ENCODE assay signal across 2 fruit fly cellular contexts in the genomic region with DNA sequence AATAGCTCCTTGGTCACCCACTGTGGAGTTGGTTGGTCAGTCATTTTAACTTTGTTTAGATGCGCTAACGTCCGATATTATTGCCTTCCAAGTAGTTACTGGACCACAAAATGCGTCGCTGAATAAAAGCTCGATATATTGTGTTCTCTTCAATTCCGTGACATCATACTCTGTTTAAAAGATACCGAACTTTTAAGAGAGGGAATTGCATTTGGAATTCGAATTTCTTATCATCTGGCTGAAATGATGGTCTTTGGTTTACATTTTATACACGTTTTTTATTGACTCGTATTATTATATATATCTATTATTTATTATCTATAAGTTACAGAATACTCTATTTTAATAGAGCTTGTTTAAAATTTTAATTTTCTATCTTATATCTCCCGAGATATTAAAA.
TF ChIP-seq lines count a peak whose summit lies in the region.

Gene CHKov2 (minus strand): TSS at position 101 of the 400 bp plus-strand sequence.

- no peak for TF ChIP-seq CTCF in whole organism, embryonic (GFP tag; optimal IDR thresholded peaks at IDR 0.05; lab: Kevin White, UChicago)

TF ChIP-seq in whole organism, adult, 20 proteins besides CTCF, POLR2A, EP300 and RAD21:
- TF ChIP-seq tj (GFP tag; optimal IDR thresholded peaks at IDR 0.05; lab: Kevin White, UChicago): no peak
- TF ChIP-seq cic (GFP tag; optimal IDR thresholded peaks at IDR 0.05; lab: Kevin White, UChicago): peak; percentile 5

TF ChIP-seq in whole organism, embryonic, 481 proteins besides CTCF, POLR2A, EP300 and RAD21:
- TF ChIP-seq Trl (optimal IDR thresholded peaks at IDR 0.05; lab: Kevin White, UChicago) (peak in 1 of 2 experiments; percentile 11), Trl (GFP tag; optimal IDR thresholded peaks at IDR 0.05; lab: Kevin White, UChicago) (no peak), CG3163 (GFP tag; optimal IDR thresholded peaks at IDR 0.05; lab: Kevin White, UChicago) (peak; percentile 55), Rx (GFP tag; IDR thresholded peaks at IDR 0.05; lab: Robert Waterston, UW) (no peak), CG11723 (GFP tag; optimal IDR thresholded peaks at IDR 0.05; lab: Kevin White, UChicago) (no peak), CG7839 (tag; optimal IDR thresholded peaks at IDR 0.05; lab: Kevin White, UChicago) (no peak)
